Worm (Caenorhabditis elegans): ENCODE data around the gene C44B12.6.

- TF ChIP-seq ztf-29 (GFP tag; IDR thresholded peaks at IDR 0.05) (no peak), cog-1 (tag; optimal IDR thresholded peaks at IDR 0.05) (no peak), ztf-23 (GFP tag; IDR thresholded peaks at IDR 0.05) (no peak), ref-1 (GFP tag; conservative IDR thresholded peaks at IDR 0.05) (no peak), tab-1 (GFP tag; IDR thresholded peaks at IDR 0.05) (no peak), T22C8.4 (GFP tag; IDR thresholded peaks at IDR 0.05) (no peak), flt-1 (GFP tag; IDR thresholded peaks at IDR 0.05) (no peak), klf-2 (GFP tag; conservative IDR thresholded peaks at IDR 0.05) (no peak), med-1 (GFP tag; optimal IDR thresholded peaks at IDR 0.05; ENCODE audit: insufficient read depth) (no peak)
Observed at ce11 chrIV:1118566-1118965, 18.0 kb downstream of the C44B12.6 start, which contains the start of gene srx-13.

Measured in whole organism, midembryonic.